Fruit fly (Drosophila melanogaster) whole organism, wandering third instar larva: Measurements from ENCODE around the gene CtBP.
A peak's percentile ranks its signal among the peaks of the same experiment; 100 is the strongest.

ENCODE experiments used
- Abd-B ChIP-seq: fragments of >200 bp; optimal IDR thresholded peaks from 2 replicates; lab custom pipeline; 2017; ENCODE audit warnings: missing biosample characterization, missing genetic modification characterization
- CG32264 ChIP-seq: fragments of 200-800 bp; sonication (Bioruptor generic); optimal IDR thresholded peaks from 2 replicates; lab custom pipeline; 2016; ENCODE audit warnings: missing biosample characterization, missing genetic modification characterization
- CrebA ChIP-seq: fragments of 200-800 bp; sonication (Bioruptor generic); optimal IDR thresholded peaks from 2 replicates; lab custom pipeline; 2016; ENCODE audit warnings: missing biosample characterization, mild to moderate bottlenecking, missing genetic modification characterization, borderline replicate concordance
- Dfd ChIP-seq: fragments of >200 bp; optimal IDR thresholded peaks from 2 replicates; lab custom pipeline; 2017; ENCODE audit warnings: missing biosample characterization, missing genetic modification characterization
- Dif ChIP-seq: fragments of 200-275, 200-300 bp; sonication (Bioruptor generic); optimal IDR thresholded peaks from 2 replicates; lab custom pipeline; 2018; ENCODE audit warnings: missing biosample characterization, missing genetic modification characterization; ENCODE audit not compliant: partially characterized antibody
- HLH106 ChIP-seq: fragments of 200-800 bp; optimal IDR thresholded peaks from 3 replicates; lab custom pipeline; 2019; ENCODE audit warnings: missing biosample characterization, mild to moderate bottlenecking, missing genetic modification characterization, moderate library complexity
- Hr78 ChIP-seq: fragments of >200 bp; optimal IDR thresholded peaks from 2 replicates; lab custom pipeline; 2017; ENCODE audit warnings: missing biosample characterization, missing genetic modification characterization
- Hr83 ChIP-seq: fragments of 200-300 bp; sonication (Bioruptor generic); optimal IDR thresholded peaks from 2 replicates; lab custom pipeline; 2016; ENCODE audit warnings: missing biosample characterization, mild to moderate bottlenecking, missing genetic modification characterization, moderate library complexity; ENCODE audit not compliant: poor library complexity, severe bottlenecking
- Jra ChIP-seq: sonication (Bioruptor generic); optimal IDR thresholded peaks from 2 replicates; lab custom pipeline; 2016; ENCODE audit warnings: missing biosample characterization, missing genetic modification characterization
- Mio ChIP-seq: sonication (Bioruptor generic); optimal IDR thresholded peaks from 2 replicates; lab custom pipeline; 2016; ENCODE audit warnings: missing biosample characterization, missing genetic modification characterization
- N ChIP-seq: fragments of >200 bp; optimal IDR thresholded peaks from 2 replicates; lab custom pipeline; 2018; ENCODE audit warnings: missing biosample characterization, missing external identifiers, missing genetic modification characterization
- OdsH ChIP-seq: fragments of 200-800 bp; sonication (Bioruptor generic); optimal IDR thresholded peaks from 2 replicates; lab custom pipeline; 2016; ENCODE audit warnings: missing biosample characterization, mild to moderate bottlenecking, missing genetic modification characterization
- Rel ChIP-seq, 2 experiments: fragments of 200-800 bp; sonication (Bioruptor generic) in 1 of 2; optimal IDR thresholded peaks; 2 replicates in 1 of 2; 3 replicates in 1 of 2; lab custom pipeline; 2016 to 2019; ENCODE audit warnings: mild to moderate bottlenecking in 2 of 2, missing biosample characterization in 2 of 2, missing genetic modification characterization in 2 of 2, moderate library complexity in 1 of 2
- Vsx2 ChIP-seq: fragments of 200-300, 225-300 bp; sonication (Bioruptor generic); optimal IDR thresholded peaks from 2 replicates; lab custom pipeline; 2018; ENCODE audit warnings: missing biosample characterization, missing genetic modification characterization; ENCODE audit not compliant: partially characterized antibody
- dl ChIP-seq, 2 experiments: fragments of 175-275, 200-275 bp in 1 of 2; fragments of 200-275 bp in 1 of 2; sonication (Bioruptor generic); optimal IDR thresholded peaks; lab custom pipeline; 2018; ENCODE audit warnings: mild to moderate bottlenecking in 2 of 2, missing biosample characterization in 2 of 2, missing genetic modification characterization in 2 of 2, moderate library complexity in 2 of 2; ENCODE audit not compliant: partially characterized antibody in 2 of 2, insufficient read depth in 1 of 2
- dmrt93B ChIP-seq: fragments of 200-800 bp; sonication (Bioruptor generic); optimal IDR thresholded peaks from 2 replicates; lab custom pipeline; 2018; ENCODE audit warnings: missing biosample characterization, mild to moderate bottlenecking, missing genetic modification characterization
- dsf ChIP-seq: sonication (Bioruptor generic); optimal IDR thresholded peaks from 2 replicates; lab custom pipeline; 2016; ENCODE audit warnings: missing biosample characterization, missing genetic modification characterization, borderline replicate concordance
- ey ChIP-seq: fragments of 200-800 bp; sonication (Bioruptor generic); optimal IDR thresholded peaks from 2 replicates; lab custom pipeline; 2016; ENCODE audit warnings: missing biosample characterization, missing genetic modification characterization
- foxo ChIP-seq, 2 experiments: fragments of 200-800 bp; sonication (Bioruptor generic); optimal IDR thresholded peaks; 2 replicates in 1 of 2; 3 replicates in 1 of 2; lab custom pipeline; 2016 to 2017; ENCODE audit warnings: missing biosample characterization in 2 of 2, missing genetic modification characterization in 2 of 2
- fru ChIP-seq: fragments of 200-800 bp; sonication (Bioruptor generic); optimal IDR thresholded peaks from 3 replicates; lab custom pipeline; 2016; ENCODE audit warnings: missing biosample characterization, mild to moderate bottlenecking, missing genetic modification characterization
- h ChIP-seq: fragments of 200-800 bp; sonication (Bioruptor generic); optimal IDR thresholded peaks from 3 replicates; lab custom pipeline; 2016; ENCODE audit warnings: missing biosample characterization, mild to moderate bottlenecking, missing genetic modification characterization
- jim ChIP-seq: fragments of 175-275, 200-325 bp; sonication (Bioruptor generic); optimal IDR thresholded peaks from 2 replicates; lab custom pipeline; 2016; ENCODE audit warnings: missing biosample characterization, mild to moderate bottlenecking, missing genetic modification characterization
- lola ChIP-seq: fragments of >200 bp; optimal IDR thresholded peaks from 2 replicates; lab custom pipeline; 2017; ENCODE audit warnings: missing biosample characterization, missing genetic modification characterization
- pan ChIP-seq: fragments of >200 bp; optimal IDR thresholded peaks from 2 replicates; lab custom pipeline; 2017
- psq ChIP-seq: fragments of 200-800 bp; sonication (Bioruptor generic); optimal IDR thresholded peaks from 3 replicates; lab custom pipeline; 2017; ENCODE audit warnings: missing biosample characterization, mild to moderate bottlenecking, missing genetic modification characterization, moderate library complexity
- rgr ChIP-seq: fragments of 200-800 bp; sonication (Bioruptor generic); optimal IDR thresholded peaks from 3 replicates; lab custom pipeline; 2016; ENCODE audit warnings: missing biosample characterization, mild to moderate bottlenecking, missing genetic modification characterization
- sage ChIP-seq: fragments of 200-800 bp; sonication (Bioruptor generic); optimal IDR thresholded peaks from 2 replicates; lab custom pipeline; 2016; ENCODE audit warnings: missing biosample characterization, mild to moderate bottlenecking, missing genetic modification characterization
- sv ChIP-seq: fragments of 200-800 bp; sonication (Bioruptor generic); optimal IDR thresholded peaks from 3 replicates; lab custom pipeline; 2016; ENCODE audit warnings: missing biosample characterization, missing genetic modification characterization
- usp ChIP-seq: fragments of >200 bp; optimal IDR thresholded peaks from 2 replicates; lab custom pipeline; 2017; ENCODE audit warnings: missing biosample characterization, missing genetic modification characterization
- woc ChIP-seq: sonication (Bioruptor generic); optimal IDR thresholded peaks from 2 replicates; lab custom pipeline; 2016; ENCODE audit warnings: missing biosample characterization, mild to moderate bottlenecking, missing genetic modification characterization

The CtBP gene

DNA sequence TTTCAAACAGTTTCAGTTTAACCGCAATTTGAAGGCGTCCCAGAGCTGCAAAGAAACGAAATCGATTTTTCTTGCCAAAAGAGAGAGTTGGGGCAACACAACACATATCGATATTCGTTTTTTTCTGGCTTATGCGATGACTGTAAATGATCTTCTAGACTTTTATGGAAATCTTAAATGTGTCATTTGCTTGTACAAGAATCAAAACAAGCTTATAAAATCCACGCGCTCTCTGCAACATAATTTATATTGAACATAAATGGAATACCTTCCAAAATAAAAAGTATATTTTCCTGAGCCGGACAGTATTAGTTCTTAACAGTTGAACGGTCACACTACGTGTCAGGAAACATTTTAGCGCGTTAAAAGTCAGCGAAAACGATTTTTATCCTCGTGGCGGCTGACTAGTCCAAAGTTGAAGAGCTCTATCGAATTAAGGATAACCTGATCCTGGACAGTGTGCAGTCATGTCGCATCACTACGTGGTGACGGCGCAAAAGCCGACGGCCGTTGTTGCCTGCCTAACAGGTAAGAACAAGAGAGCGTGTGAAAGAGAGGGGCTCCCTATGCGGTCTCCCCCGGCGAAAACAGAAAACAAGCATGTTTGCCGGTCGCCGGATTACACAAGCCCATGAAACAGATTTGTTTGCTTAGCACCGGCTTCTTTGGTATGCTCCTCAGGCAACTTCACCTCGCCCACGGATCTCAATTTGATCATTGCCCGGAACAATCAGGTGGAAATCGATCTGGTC lies 40.7 kb downstream of the CtBP start, which contains the start of gene pic:
Gene pic (plus strand): TSS at position 304 of the 752 bp plus-strand sequence.
- TF ChIP-seq Hr83 (GFP tag; lab: Kevin White, UChicago) (peak; percentile 74), sage (no peak), jim (GFP tag; lab: Kevin White, UChicago) (no peak), dl (GFP tag; optimal IDR thresholded peaks at IDR 0.05; lab: Kevin White, UChicago; ENCODE audit: insufficient read depth in 1 of 2, partially characterized antibody in 2 of 2) (no peak), dsf (GFP tag; lab: Kevin White, UChicago) (no peak), dmrt93B (GFP tag; lab: Kevin White, UChicago) (no peak), Hr78 (no peak)

- TF ChIP-seq Hr83 (GFP tag; lab: Kevin White, UChicago) (no peak), rgr (GFP tag; lab: Kevin White, UChicago) (no peak), psq (no peak), lola (GFP tag; lab: Kevin White, UChicago) (no peak), Mio (GFP tag; lab: Kevin White, UChicago) (no peak), Rel (GFP tag; optimal IDR thresholded peaks at IDR 0.05; lab: Kevin White, UChicago) (no peak), Rel (tag; optimal IDR thresholded peaks at IDR 0.05; lab: Kevin White, UChicago) (no peak), jim (GFP tag; lab: Kevin White, UChicago) (no peak), Dif (no peak), ey (GFP tag; lab: Kevin White, UChicago) (no peak), pan (lab: Kevin White, UChicago) (no peak), fru (GFP tag; lab: Kevin White, UChicago) (no peak), OdsH (GFP tag; lab: Kevin White, UChicago) (no peak), Abd-B (GFP tag; lab: Kevin White, UChicago) (no peak), dsf (GFP tag; lab: Kevin White, UChicago) (no peak), foxo (GFP tag; optimal IDR thresholded peaks at IDR 0.05; lab: Kevin White, UChicago) (no peak), sv (GFP tag; lab: Kevin White, UChicago) (no peak), h (no peak)
Observed at dm6 chr3R:13056553-13056952, 45.1 kb downstream of the CtBP start.

DNA sequence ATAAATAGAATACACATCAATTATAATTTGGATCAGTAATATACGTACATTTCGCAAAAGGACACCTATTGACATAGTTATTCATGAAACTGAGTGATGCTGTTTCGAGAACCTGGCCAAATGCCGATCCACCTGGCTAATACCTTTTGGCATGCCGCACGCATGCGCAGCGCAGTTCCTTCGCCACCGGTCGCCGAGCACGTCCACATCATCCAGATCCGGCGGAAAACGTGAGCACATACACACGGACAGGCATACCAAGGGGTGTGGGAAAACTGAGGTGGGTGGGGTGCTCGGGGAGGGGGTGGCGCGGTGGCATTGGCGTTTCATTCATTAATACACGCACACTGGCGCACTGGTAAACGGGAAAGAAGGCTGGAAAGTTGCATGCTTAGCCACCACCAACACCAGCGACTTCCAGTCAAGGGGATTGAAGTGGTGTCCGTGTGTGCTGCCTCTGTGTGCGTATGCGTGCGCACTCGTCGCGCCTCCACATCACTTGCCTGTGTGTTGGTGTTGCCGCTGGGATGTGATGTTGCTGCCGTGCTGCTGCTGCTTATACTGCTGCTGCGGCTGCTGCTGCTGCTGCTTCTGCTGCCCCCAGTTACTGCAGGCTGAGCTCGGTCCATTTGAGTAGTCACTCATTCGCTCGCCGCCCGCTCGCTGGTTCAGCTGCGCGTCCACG lies 45.8 kb downstream of the CtBP start, which contains the start of gene sim:
Gene sim (plus strand): TSS at position 635 of the 685 bp plus-strand sequence.
- TF ChIP-seq fru (GFP tag; lab: Kevin White, UChicago) (no peak), CG32264 (GFP tag; lab: Kevin White, UChicago) (no peak), HLH106 (tag; lab: Kevin White, UChicago) (no peak), pan (lab: Kevin White, UChicago) (no peak), psq (no peak), ey (GFP tag; lab: Kevin White, UChicago) (no peak), jim (GFP tag; lab: Kevin White, UChicago) (no peak), woc (GFP tag; lab: Kevin White, UChicago) (no peak), CrebA (GFP tag; lab: Kevin White, UChicago) (no peak), dsf (GFP tag; lab: Kevin White, UChicago) (no peak), Mio (GFP tag; lab: Kevin White, UChicago) (no peak), Abd-B (GFP tag; lab: Kevin White, UChicago) (no peak), usp (GFP tag; lab: Kevin White, UChicago) (no peak)

DNA sequence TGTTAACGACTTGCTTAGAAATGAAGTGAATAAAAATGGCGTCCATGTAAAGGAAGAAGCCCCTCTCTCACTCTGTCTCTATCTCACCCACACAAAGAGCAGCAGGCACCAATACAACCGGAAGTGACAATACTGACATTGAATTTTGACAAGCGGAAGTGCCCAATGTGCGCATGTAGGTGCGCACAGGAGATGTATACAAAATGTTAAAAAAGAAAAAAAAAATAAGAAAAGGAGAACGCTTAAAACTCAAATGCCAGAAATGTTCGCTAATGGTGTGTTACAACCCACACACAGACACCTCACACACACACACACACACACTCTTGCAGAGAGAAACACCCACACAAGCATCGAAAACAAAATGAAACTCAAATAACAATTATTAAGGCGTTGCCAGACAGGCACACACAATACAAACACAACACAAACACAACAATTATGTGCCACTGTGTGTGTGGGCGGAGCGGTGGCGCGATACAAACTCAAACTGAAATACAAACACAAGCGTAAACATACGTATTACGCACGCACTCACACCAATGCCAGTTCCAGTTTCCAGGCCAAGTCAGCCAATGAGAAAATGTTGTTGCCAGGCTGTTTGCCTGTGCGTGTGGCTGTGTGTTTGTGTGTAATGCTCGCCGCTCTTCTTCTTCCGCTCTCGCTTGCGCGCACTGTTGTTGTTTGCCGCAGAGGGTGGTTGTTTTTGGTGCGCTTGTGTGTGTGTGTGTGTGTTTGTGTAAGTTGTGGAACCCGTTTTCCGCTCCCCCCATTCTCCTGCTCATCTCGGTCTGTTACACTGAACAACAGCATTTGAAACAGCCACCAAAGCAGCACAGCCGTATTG lies 52.5 kb downstream of the CtBP start:
- TF ChIP-seq Abd-B (GFP tag; lab: Kevin White, UChicago), result peak; percentile 69
- TF ChIP-seq Jra, result peak; percentile 47
- TF ChIP-seq Dif, result peak; percentile 23
- peak; percentile 67 for TF ChIP-seq Vsx2
- no peak for TF ChIP-seq Hr78
- peak; percentile 97 for TF ChIP-seq N (GFP tag; lab: Kevin White, UChicago)
- TF ChIP-seq woc (GFP tag; lab: Kevin White, UChicago), result peak; percentile 14
- no peak for TF ChIP-seq Mio (GFP tag; lab: Kevin White, UChicago)
- TF ChIP-seq Hr83 (GFP tag; lab: Kevin White, UChicago), result peak; percentile 53
- peak; percentile 6 for TF ChIP-seq Dfd (GFP tag; lab: Kevin White, UChicago)
